Fruit fly (Drosophila melanogaster) whole organism, wandering third instar larva: ENCODE measurements around the gene bocks.

Source experiments
- Dfd ChIP-seq: fragments of >200 bp; optimal IDR thresholded peaks from 2 replicates; lab custom pipeline; 2017; ENCODE audit warnings: missing biosample characterization, missing genetic modification characterization
- Dif ChIP-seq: fragments of 200-275, 200-300 bp; sonication (Bioruptor generic); optimal IDR thresholded peaks from 2 replicates; lab custom pipeline; 2018; ENCODE audit warnings: missing biosample characterization, missing genetic modification characterization; ENCODE audit not compliant: partially characterized antibody
- Mio ChIP-seq: sonication (Bioruptor generic); optimal IDR thresholded peaks from 2 replicates; lab custom pipeline; 2016; ENCODE audit warnings: missing biosample characterization, missing genetic modification characterization
- Rel ChIP-seq, 2 experiments: fragments of 200-800 bp; sonication (Bioruptor generic) in 1 of 2; optimal IDR thresholded peaks; 2 replicates in 1 of 2; 3 replicates in 1 of 2; lab custom pipeline; 2016 to 2019; ENCODE audit warnings: mild to moderate bottlenecking in 2 of 2, missing biosample characterization in 2 of 2, missing genetic modification characterization in 2 of 2, moderate library complexity in 1 of 2
- Vsx2 ChIP-seq: fragments of 200-300, 225-300 bp; sonication (Bioruptor generic); optimal IDR thresholded peaks from 2 replicates; lab custom pipeline; 2018; ENCODE audit warnings: missing biosample characterization, missing genetic modification characterization; ENCODE audit not compliant: partially characterized antibody
- brk ChIP-seq: fragments of 200-800 bp; sonication (Bioruptor generic); optimal IDR thresholded peaks from 2 replicates; lab custom pipeline; 2016; ENCODE audit warnings: missing biosample characterization, mild to moderate bottlenecking, missing genetic modification characterization
- dmrt93B ChIP-seq: fragments of 200-800 bp; sonication (Bioruptor generic); optimal IDR thresholded peaks from 2 replicates; lab custom pipeline; 2018; ENCODE audit warnings: missing biosample characterization, mild to moderate bottlenecking, missing genetic modification characterization
- dsf ChIP-seq: sonication (Bioruptor generic); optimal IDR thresholded peaks from 2 replicates; lab custom pipeline; 2016; ENCODE audit warnings: missing biosample characterization, missing genetic modification characterization, borderline replicate concordance
- foxo ChIP-seq, 2 experiments: fragments of 200-800 bp; sonication (Bioruptor generic); optimal IDR thresholded peaks; 2 replicates in 1 of 2; 3 replicates in 1 of 2; lab custom pipeline; 2016 to 2017; ENCODE audit warnings: missing biosample characterization in 2 of 2, missing genetic modification characterization in 2 of 2
- h ChIP-seq: fragments of 200-800 bp; sonication (Bioruptor generic); optimal IDR thresholded peaks from 3 replicates; lab custom pipeline; 2016; ENCODE audit warnings: missing biosample characterization, mild to moderate bottlenecking, missing genetic modification characterization
- lola ChIP-seq: fragments of >200 bp; optimal IDR thresholded peaks from 2 replicates; lab custom pipeline; 2017; ENCODE audit warnings: missing biosample characterization, missing genetic modification characterization
- pan ChIP-seq: fragments of >200 bp; optimal IDR thresholded peaks from 2 replicates; lab custom pipeline; 2017
- psq ChIP-seq: fragments of 200-800 bp; sonication (Bioruptor generic); optimal IDR thresholded peaks from 3 replicates; lab custom pipeline; 2017; ENCODE audit warnings: missing biosample characterization, mild to moderate bottlenecking, missing genetic modification characterization, moderate library complexity
- tai ChIP-seq: sonication (Bioruptor generic); optimal IDR thresholded peaks from 2 replicates; lab custom pipeline; 2016; ENCODE audit warnings: missing biosample characterization, missing genetic modification characterization

DNA sequence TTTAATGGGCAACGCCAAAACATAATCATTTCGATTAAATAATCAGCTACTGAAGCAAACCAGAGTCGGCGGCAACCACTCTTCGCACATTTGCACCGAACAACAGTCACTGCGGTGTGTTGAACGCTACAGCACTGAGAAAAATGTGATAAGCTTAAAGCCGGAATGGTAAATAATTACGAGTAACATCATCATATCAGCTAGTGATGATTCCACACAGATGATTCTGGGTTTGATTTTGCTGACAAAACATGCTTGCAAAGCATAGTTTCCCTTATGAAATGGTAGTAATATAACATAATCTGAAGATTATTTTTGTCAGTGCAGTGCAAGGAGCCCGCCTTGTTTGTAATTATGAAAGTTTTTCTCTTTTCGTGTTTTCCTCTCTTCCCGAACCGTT, 7.3 kb upstream of the bocks start:
- TF ChIP-seq Vsx2 (GFP tag; lab: Kevin White, UChicago) (no peak), tai (no peak), Dfd (no peak), h (peak; percentile 65), foxo (GFP tag; optimal IDR thresholded peaks at IDR 0.05; lab: Kevin White, UChicago) (peak in 1 of 2 experiments; percentile 70), dsf (GFP tag; lab: Kevin White, UChicago) (no peak), lola (GFP tag; lab: Kevin White, UChicago) (no peak), Rel (GFP tag; optimal IDR thresholded peaks at IDR 0.05; lab: Kevin White, UChicago) (no peak), Rel (tag; optimal IDR thresholded peaks at IDR 0.05; lab: Kevin White, UChicago) (no peak), psq (GFP tag; lab: Kevin White, UChicago) (peak; percentile 42), brk (GFP tag; lab: Kevin White, UChicago) (no peak), Mio (GFP tag; lab: Kevin White, UChicago) (no peak), pan (lab: Kevin White, UChicago) (no peak), Dif (no peak), dmrt93B (GFP tag; lab: Kevin White, UChicago) (peak; percentile 21)
